Worm (Caenorhabditis elegans) whole organism, L4/young adult: ENCODE results near the gene W05E10.5.
A peak's percentile ranks its signal among the peaks of the same experiment; 100 is the strongest.

Source experiments
- W03F9.2 ChIP-seq: fragments of 150-350 bp; optimal IDR thresholded peaks from 2 replicates; lab custom pipeline; 2014; ENCODE audit warnings: missing biosample characterization, missing genetic modification characterization
- him-1 ChIP-seq: sonication (generic microtip); optimal IDR thresholded peaks from 2 replicates; lab custom pipeline; 2016; ENCODE audit warnings: missing genotype, missing genetic modification reagents, missing genetic modification characterization, missing compliant biosample characterization

- TF ChIP-seq him-1 (tag; lab: Kevin White, UChicago) = peak; percentile 44
- peak; percentile 34 for TF ChIP-seq W03F9.2
Observed at ce11 chrV:11644166-11644565, 51.3 kb downstream of the W05E10.5 start, which contains the start of gene bir-1.
